Worm (Caenorhabditis elegans): Measurements from ENCODE around the gene cyp-13A5.

DNA sequence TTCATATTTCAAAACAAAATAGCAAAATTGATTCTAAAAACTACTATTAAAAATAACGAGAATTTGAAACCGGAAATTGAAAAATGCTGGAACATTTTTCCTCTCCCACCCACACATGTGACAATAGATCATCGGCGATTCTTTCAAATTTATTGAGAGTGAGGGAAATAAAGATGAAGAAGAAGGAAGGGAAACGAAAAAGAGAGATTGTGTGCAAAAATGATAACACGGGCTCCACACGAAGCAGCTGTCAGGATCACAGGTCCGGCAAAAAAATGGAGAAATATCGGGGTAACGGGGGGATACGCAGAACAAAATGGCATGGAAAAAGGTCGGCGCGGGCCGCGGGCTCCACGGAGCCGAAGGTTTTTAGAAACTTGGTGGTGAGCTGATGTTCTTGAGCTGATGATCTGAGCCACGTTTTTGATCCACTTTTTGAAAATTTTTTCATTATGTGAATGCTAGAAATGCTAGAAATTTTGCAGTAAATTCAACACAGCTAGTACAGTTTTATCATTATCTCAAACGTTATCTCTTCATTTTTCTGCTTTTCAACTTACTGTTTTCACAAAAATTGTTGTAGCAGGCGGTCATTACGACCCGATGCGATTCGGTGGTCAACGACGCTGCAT, 42.4 kb downstream of the cyp-13A5 start, which contains the start of gene shk-1:
- TF ChIP-seq syd-9 (tag; optimal IDR thresholded peaks at IDR 0.05) (no peak), unc-55 (GFP tag; optimal IDR thresholded peaks at IDR 0.05) (no peak), ahr-1 (tag; optimal IDR thresholded peaks at IDR 0.05) (no peak), K09A11.1 (tag; optimal IDR thresholded peaks at IDR 0.05; ENCODE audit: insufficient read depth) (no peak)
